Fruit fly (Drosophila melanogaster): Measurements from ENCODE around the gene Polr3D.

- TF ChIP-seq Meics (GFP tag; optimal IDR thresholded peaks at IDR 0.05) (no peak), CG13296 (GFP tag; optimal IDR thresholded peaks at IDR 0.05) (no peak), eve (GFP tag; optimal IDR thresholded peaks at IDR 0.05) (no peak), slp2 (GFP tag; optimal IDR thresholded peaks at IDR 0.05) (no peak), CG12942 (GFP tag; optimal IDR thresholded peaks at IDR 0.05) (no peak), btn (GFP tag; optimal IDR thresholded peaks at IDR 0.05) (no peak), CG2129 (GFP tag; IDR thresholded peaks at IDR 0.05; ENCODE audit: partially characterized antibody) (no peak)
These were observed 44.5 kb downstream of the Polr3D start, which contains the start of gene Eip75B for dm6 chr3L:18064632-18065482.
